Worm (Caenorhabditis elegans): ENCODE data around the gene fipr-19.

ce11 chrIII:7465347-7465746 is 6.6 kb upstream of the fipr-19 start, which contains the start of gene fum-1:
- TF ChIP-seq ets-4 (GFP tag; optimal IDR thresholded peaks at IDR 0.05) (no peak), tlf-1 (GFP tag; optimal IDR thresholded peaks at IDR 0.05) (no peak), ztf-22 (GFP tag; optimal IDR thresholded peaks at IDR 0.05) (no peak), sdz-38 (tag; optimal IDR thresholded peaks at IDR 0.05) (no peak), zim-3 (tag; optimal IDR thresholded peaks at IDR 0.05) (no peak), ama-1 (optimal IDR thresholded peaks at IDR 0.05) (peak; percentile 5), ama-1 (GFP tag; optimal IDR thresholded peaks at IDR 0.05) (no peak), madf-6 (GFP tag; IDR thresholded peaks at IDR 0.05) (peak; percentile 40; the same call in 1 of the 2 replicates), hmg-1.2 (GFP tag; IDR thresholded peaks at IDR 0.05) (peak; percentile 76), nfya-2 (GFP tag; IDR thresholded peaks at IDR 0.05) (no peak)

All from whole organism, young adult.